Worm (Caenorhabditis elegans) whole organism, L3 larva: ENCODE results near the gene M162.5.

Source experiments
- egl-27 ChIP-seq: sonication (generic microtip); optimal IDR thresholded peaks from 4 replicates; lab custom pipeline; 2017; ENCODE audit warnings: missing biosample characterization, missing genetic modification reagents, missing genetic modification characterization
- nhr-12 ChIP-seq: fragments of 150-350 bp; optimal IDR thresholded peaks from 2 replicates; lab custom pipeline; 2014; ENCODE audit warnings: missing biosample characterization, missing genetic modification characterization
- nhr-237 ChIP-seq: fragments of 150-350 bp; optimal IDR thresholded peaks from 2 replicates; lab custom pipeline; 2014; ENCODE audit warnings: missing biosample characterization, missing genetic modification characterization
- nhr-77 ChIP-seq: fragments of 150-350 bp; optimal IDR thresholded peaks from 2 replicates; lab custom pipeline; 2014; ENCODE audit warnings: missing biosample characterization, missing genetic modification characterization
- skn-1 ChIP-seq: fragments of 150-350 bp; optimal IDR thresholded peaks from 2 replicates; lab custom pipeline; 2014; ENCODE audit warnings: missing biosample characterization, missing genetic modification characterization
- tbx-2 ChIP-seq: sonication (generic microtip); optimal IDR thresholded peaks from 2 replicates; lab custom pipeline; 2016; ENCODE audit warnings: mild to moderate bottlenecking, missing genetic modification characterization, missing compliant biosample characterization

ce11 chrV:19741034-19741433 is 19.8 kb upstream of the M162.5 start, which contains the start of gene W04E12.2:
- TF ChIP-seq egl-27 (tag; lab: Kevin White, UChicago) (no peak), nhr-12 (no peak), nhr-237 (tag; lab: Kevin White, UChicago) (no peak), nhr-77 (tag; lab: Kevin White, UChicago) (no peak), skn-1 (tag; lab: Kevin White, UChicago) (no peak), tbx-2 (tag; lab: Kevin White, UChicago) (no peak)
